Worm (Caenorhabditis elegans) whole organism, young adult: Measurements from ENCODE around the gene hap-1.

Experiments used
- B0035.1 ChIP-seq: sonication (generic microtip); optimal IDR thresholded peaks from 2 replicates; lab custom pipeline; 2016; ENCODE audit warnings: missing genetic modification characterization, mild to moderate bottlenecking, missing compliant biosample characterization, missing genotype, missing genetic modification reagents
- C17E4.6 ChIP-seq: fragments of 200-800 bp; sonication (Bioruptor generic); IDR thresholded peaks from 2 replicates; pipeline ENCODE4 v1.3.6; 2022; ENCODE audit warnings: missing genetic modification reagents, missing genetic modification characterization, missing compliant biosample characterization
- F23B12.7 ChIP-seq: sonication (generic microtip); optimal IDR thresholded peaks from 2 replicates; lab custom pipeline; 2017; ENCODE audit warnings: missing genetic modification characterization, mild to moderate bottlenecking, missing compliant biosample characterization, antibody characterized with exemption, moderate library complexity; ENCODE audit not compliant: insufficient read depth
- F39B2.1 ChIP-seq: fragments of 200-800 bp; sonication (Bioruptor generic); IDR thresholded peaks from 2 replicates; pipeline ENCODE4 v1.3.6; 2022; ENCODE audit warnings: missing genetic modification reagents, missing genetic modification characterization, missing compliant biosample characterization
- F49E8.2 ChIP-seq: sonication (generic microtip); optimal IDR thresholded peaks from 3 replicates; lab custom pipeline; 2017; ENCODE audit warnings: missing genetic modification characterization, mild to moderate bottlenecking, missing compliant biosample characterization, antibody characterized with exemption, moderate library complexity; ENCODE audit not compliant: insufficient read depth
- F57C9.4 ChIP-seq: sonication (generic microtip); optimal IDR thresholded peaks from 2 replicates; lab custom pipeline; 2017; ENCODE audit warnings: mild to moderate bottlenecking, missing genetic modification characterization, missing compliant biosample characterization
- Y67H2A.10 ChIP-seq: fragments of 200-800 bp; sonication (Bioruptor generic); conservative IDR thresholded peaks from 2 replicates; pipeline ENCODE4 v1.3.6; 2022; ENCODE audit warnings: missing genetic modification reagents, missing genetic modification characterization, missing compliant biosample characterization
- Y95B8A.8 ChIP-seq: fragments of 200-800 bp; sonication (Bioruptor generic); IDR thresholded peaks from 2 replicates; pipeline ENCODE4 v1.3.6; 2022; ENCODE audit warnings: missing genetic modification reagents, missing genetic modification characterization, missing compliant biosample characterization
- ZK185.1 ChIP-seq: sonication (generic microtip); optimal IDR thresholded peaks from 2 replicates; lab custom pipeline; 2016; ENCODE audit warnings: mild to moderate bottlenecking, missing genetic modification characterization, missing compliant biosample characterization; ENCODE audit not compliant: poor library complexity, severe bottlenecking
- aptf-2 ChIP-seq: fragments of 200-800 bp; sonication (Bioruptor generic); conservative IDR thresholded peaks from 2 replicates; pipeline ENCODE4 v1.3.6; 2022; ENCODE audit warnings: missing genetic modification reagents, missing genetic modification characterization, missing compliant biosample characterization
- aptf-3 ChIP-seq: fragments of 200-800 bp; sonication (Bioruptor generic); IDR thresholded peaks from 2 replicates; pipeline ENCODE4 v1.3.6; 2022; ENCODE audit warnings: missing genetic modification characterization, missing compliant biosample characterization
- atf-7 ChIP-seq: sonication (generic microtip); optimal IDR thresholded peaks from 2 replicates; lab custom pipeline; 2017; ENCODE audit warnings: mild to moderate bottlenecking, missing genetic modification characterization, missing compliant biosample characterization
- attf-3 ChIP-seq: fragments of 200-800 bp; sonication (Bioruptor generic); conservative IDR thresholded peaks from 2 replicates; pipeline ENCODE4 v1.3.6; 2022; ENCODE audit warnings: missing genetic modification reagents, missing genetic modification characterization, missing compliant biosample characterization
- bed-2 ChIP-seq: fragments of 200-800 bp; sonication (Bioruptor generic); IDR thresholded peaks from 2 replicates; pipeline ENCODE4 v1.3.6; 2022; ENCODE audit warnings: missing genetic modification reagents, missing genetic modification characterization, missing compliant biosample characterization
- ccch-3 ChIP-seq: fragments of 200-800 bp; sonication (Bioruptor generic); optimal IDR thresholded peaks from 2 replicates; lab custom pipeline; 2018; ENCODE audit warnings: mild to moderate bottlenecking, missing genetic modification characterization, missing compliant biosample characterization
- cebp-1 ChIP-seq, 2 experiments: fragments of 200-800 bp in 1 of 2; sonication (Bioruptor generic) in 1 of 2; sonication (generic microtip) in 1 of 2; IDR thresholded peaks in 1 of 2; optimal IDR thresholded peaks in 1 of 2; 2 replicates each; pipeline versions ENCODE4 v1.3.6 to Lab custom; 2017 to 2022; ENCODE audit warnings: missing compliant biosample characterization in 2 of 2, missing genetic modification characterization in 2 of 2, mild to moderate bottlenecking in 1 of 2, missing genetic modification reagents in 1 of 2, moderate library complexity in 1 of 2
- cebp-2 ChIP-seq: fragments of 200-800 bp; sonication (Bioruptor generic); IDR thresholded peaks from 2 replicates; pipeline ENCODE4 v1.3.6; 2022; ENCODE audit warnings: missing genetic modification characterization, missing compliant biosample characterization
- ceh-40 ChIP-seq: fragments of 200-800 bp; sonication (Bioruptor generic); IDR thresholded peaks from 2 replicates; pipeline ENCODE4 v1.3.6; 2022; ENCODE audit warnings: missing genetic modification characterization, missing compliant biosample characterization
- chd-7 ChIP-seq: sonication (generic microtip); optimal IDR thresholded peaks from 2 replicates; lab custom pipeline; 2016; ENCODE audit warnings: mild to moderate bottlenecking, missing genetic modification characterization, moderate library complexity, missing compliant biosample characterization
- dpff-1 ChIP-seq: sonication (generic microtip); optimal IDR thresholded peaks from 2 replicates; lab custom pipeline; 2017; ENCODE audit warnings: mild to moderate bottlenecking, missing genetic modification characterization, missing compliant biosample characterization
- efl-1 ChIP-seq: fragments of 150-350 bp; optimal IDR thresholded peaks from 2 replicates; lab custom pipeline; 2014; ENCODE audit warnings: missing biosample characterization, missing genetic modification reagents, missing genetic modification characterization
- egrh-3 ChIP-seq: fragments of 200-800 bp; sonication (Bioruptor generic); IDR thresholded peaks from 2 replicates; pipeline ENCODE4 v1.3.6; 2022; ENCODE audit warnings: missing genetic modification reagents, missing genetic modification characterization, missing compliant biosample characterization
- ekl-4 ChIP-seq: fragments of 200-800 bp; sonication (Bioruptor generic); IDR thresholded peaks from 2 replicates; pipeline ENCODE4 v1.3.6; 2022; ENCODE audit warnings: missing genetic modification reagents, missing genetic modification characterization, missing compliant biosample characterization
- fkh-3 ChIP-seq: sonication (generic microtip); optimal IDR thresholded peaks from 2 replicates; lab custom pipeline; 2016; ENCODE audit warnings: mild to moderate bottlenecking, missing genetic modification characterization, missing compliant biosample characterization
- gei-17 ChIP-seq: fragments of 200-800 bp; sonication (Bioruptor generic); optimal IDR thresholded peaks from 2 replicates; lab custom pipeline; 2018; ENCODE audit warnings: mild to moderate bottlenecking, missing genetic modification characterization, missing compliant biosample characterization
- him-1 ChIP-seq: sonication (generic microtip); optimal IDR thresholded peaks from 2 replicates; lab custom pipeline; 2016; ENCODE audit warnings: missing genotype, missing genetic modification reagents, missing genetic modification characterization, missing compliant biosample characterization
- hsf-1 ChIP-seq: fragments of 200-800 bp; sonication (Bioruptor generic); IDR thresholded peaks from 2 replicates; pipeline ENCODE4 v1.3.6; 2022; ENCODE audit warnings: missing genetic modification reagents, missing genetic modification characterization, missing compliant biosample characterization
- let-526 ChIP-seq: fragments of 200-800 bp; sonication (Bioruptor generic); IDR thresholded peaks from 2 replicates; pipeline ENCODE4 v1.3.6; 2022; ENCODE audit warnings: missing genetic modification reagents, missing genetic modification characterization, missing compliant biosample characterization
- lin-26 ChIP-seq: fragments of 200-800 bp; sonication (Bioruptor generic); IDR thresholded peaks from 2 replicates; pipeline ENCODE4 v1.3.6; 2022; ENCODE audit warnings: missing genetic modification reagents, missing genetic modification characterization, missing compliant biosample characterization
- lin-35 ChIP-seq, 3 experiments: fragments of 150-350 bp in 2 of 3; sonication (generic microtip) in 1 of 3; optimal IDR thresholded peaks; 2 replicates each; lab custom pipeline; 2014 to 2018; ENCODE audit warnings: missing biosample characterization in 3 of 3, missing genetic modification characterization in 3 of 3, missing genetic modification reagents in 3 of 3
- lin-54 ChIP-seq: fragments of 200-800 bp; sonication (Bioruptor generic); optimal IDR thresholded peaks from 2 replicates; lab custom pipeline; 2018; ENCODE audit warnings: mild to moderate bottlenecking, missing genetic modification characterization, missing compliant biosample characterization
- lir-1 ChIP-seq: fragments of 200-800 bp; sonication (Bioruptor generic); conservative IDR thresholded peaks from 2 replicates; pipeline ENCODE4 v1.3.6; 2022; ENCODE audit warnings: missing genetic modification reagents, missing genetic modification characterization, missing compliant biosample characterization
- madf-10 ChIP-seq: sonication (generic microtip); optimal IDR thresholded peaks from 2 replicates; lab custom pipeline; 2016; ENCODE audit warnings: mild to moderate bottlenecking, missing genetic modification characterization, missing compliant biosample characterization
- madf-8 ChIP-seq: fragments of 200-800 bp; sonication (Bioruptor generic); conservative IDR thresholded peaks from 2 replicates; pipeline ENCODE4 v1.3.6; 2022; ENCODE audit warnings: missing genetic modification reagents, missing genetic modification characterization, missing compliant biosample characterization
- nfya-2 ChIP-seq: fragments of 200-800 bp; sonication (Bioruptor generic); IDR thresholded peaks from 2 replicates; pipeline ENCODE4 v1.3.6; 2022; ENCODE audit warnings: missing genetic modification reagents, missing genetic modification characterization, missing compliant biosample characterization
- nhr-120 ChIP-seq: fragments of 200-800 bp; sonication (Bioruptor generic); IDR thresholded peaks from 2 replicates; pipeline ENCODE4 v1.3.6; 2022; ENCODE audit warnings: missing genetic modification characterization, missing compliant biosample characterization
- nhr-179 ChIP-seq: sonication (generic microtip); optimal IDR thresholded peaks from 2 replicates; lab custom pipeline; 2016; ENCODE audit warnings: mild to moderate bottlenecking, missing genetic modification characterization, missing compliant biosample characterization
- nhr-90 ChIP-seq: sonication (generic microtip); optimal IDR thresholded peaks from 2 replicates; lab custom pipeline; 2016; ENCODE audit warnings: missing genotype, mild to moderate bottlenecking, missing genetic modification characterization, missing compliant biosample characterization
- rec-8 ChIP-seq, 2 experiments: sonication (generic microtip); optimal IDR thresholded peaks; 2 replicates each; lab custom pipeline; 2016; ENCODE audit warnings: mild to moderate bottlenecking in 2 of 2, missing genetic modification characterization in 2 of 2, missing genetic modification reagents in 2 of 2, missing genotype in 2 of 2, missing biosample characterization in 1 of 2, missing compliant biosample characterization in 1 of 2, moderate library complexity in 1 of 2
- sdz-38 ChIP-seq: sonication (generic microtip); optimal IDR thresholded peaks from 2 replicates; lab custom pipeline; 2016; ENCODE audit warnings: missing genotype, missing genetic modification characterization, missing compliant biosample characterization
- snpc-1.1 ChIP-seq: sonication (generic microtip); optimal IDR thresholded peaks from 2 replicates; lab custom pipeline; 2017; ENCODE audit warnings: missing genetic modification characterization, mild to moderate bottlenecking, missing compliant biosample characterization, antibody characterized with exemption, moderate library complexity, missing genotype, missing genetic modification reagents; ENCODE audit not compliant: insufficient read depth
- sptf-2 ChIP-seq: fragments of 200-800 bp; sonication (Bioruptor generic); optimal IDR thresholded peaks from 2 replicates; lab custom pipeline; 2018; ENCODE audit warnings: mild to moderate bottlenecking, missing genetic modification characterization, missing compliant biosample characterization
- tlf-1 ChIP-seq: fragments of 200-800 bp; sonication (Bioruptor generic); optimal IDR thresholded peaks from 2 replicates; lab custom pipeline; 2018; ENCODE audit warnings: mild to moderate bottlenecking, missing genetic modification characterization, missing compliant biosample characterization
- ztf-18 ChIP-seq: sonication (generic microtip); optimal IDR thresholded peaks from 2 replicates; lab custom pipeline; 2016; ENCODE audit warnings: missing genotype, mild to moderate bottlenecking, missing genetic modification characterization, missing compliant biosample characterization
- ztf-22 ChIP-seq: fragments of 200-800 bp; sonication (Bioruptor generic); optimal IDR thresholded peaks from 2 replicates; lab custom pipeline; 2018; ENCODE audit warnings: mild to moderate bottlenecking, missing genetic modification characterization, moderate library complexity, missing compliant biosample characterization
- ztf-25 ChIP-seq: fragments of 200-800 bp; sonication (Bioruptor generic); IDR thresholded peaks from 2 replicates; pipeline ENCODE4 v1.3.6; 2022; ENCODE audit warnings: missing genetic modification reagents, missing genetic modification characterization, missing compliant biosample characterization
- ztf-28 ChIP-seq: fragments of 200-800 bp; sonication (Bioruptor generic); IDR thresholded peaks from 2 replicates; pipeline ENCODE4 v1.3.6; 2022; ENCODE audit warnings: missing genetic modification reagents, missing genetic modification characterization, missing compliant biosample characterization

The hap-1 gene

ce11 chrIII:5227831-5228467 is 35.8 kb upstream of the hap-1 start, which contains the start of the genes C34E10.12, C34E10.10 and atp-2 (continued):
- TF ChIP-seq snpc-1.1 (tag; lab: Kevin White, UChicago) (peak; percentile 48), cebp-2 (GFP tag; lab: Robert Waterston, UW) (no peak), nfya-2 (GFP tag; lab: Robert Waterston, UW) (no peak), madf-10 (tag; lab: Kevin White, UChicago) (peak; percentile 54), ZK185.1 (tag; lab: Kevin White, UChicago) (peak; percentile 68), aptf-2 (GFP tag; lab: Robert Waterston, UW) (no peak), efl-1 (GFP tag; lab: Kevin White, UChicago) (no peak), F57C9.4 (tag; lab: Kevin White, UChicago) (no peak), ztf-22 (GFP tag; lab: Kevin White, UChicago) (no peak), dpff-1 (no peak), him-1 (tag; lab: Kevin White, UChicago) (no peak), Y67H2A.10 (0 out of 2 replicates have a peak, but pooled peaks have one; percentile 39), tlf-1 (peak; percentile 13), fkh-3 (tag; lab: Kevin White, UChicago) (no peak), rec-8 (tag; optimal IDR thresholded peaks at IDR 0.05; lab: Kevin White, UChicago) (no peak), B0035.1 (tag; lab: Kevin White, UChicago) (no peak), ztf-18 (tag; lab: Kevin White, UChicago) (peak; percentile 12), F39B2.1 (GFP tag; lab: Robert Waterston, UW) (no peak), madf-8 (no peak), C17E4.6 (no peak), lin-26 (no peak), hsf-1 (GFP tag; lab: Robert Waterston, UW) (no peak), ztf-25 (GFP tag; lab: Robert Waterston, UW) (no peak), Y95B8A.8 (GFP tag; lab: Robert Waterston, UW) (no peak), bed-2 (GFP tag; lab: Robert Waterston, UW) (no peak), egrh-3 (GFP tag; lab: Robert Waterston, UW) (peak; percentile 50), cebp-1 (GFP tag; IDR thresholded peaks at IDR 0.05; lab: Robert Waterston, UW) (no peak), cebp-1 (tag; optimal IDR thresholded peaks at IDR 0.05; lab: Kevin White, UChicago) (peak; percentile 59), let-526 (no peak), nhr-179 (no peak), F49E8.2 (peak; percentile 72), sptf-2 (no peak), chd-7 (no peak), nhr-90 (tag; lab: Kevin White, UChicago) (no peak), atf-7 (tag; lab: Kevin White, UChicago) (no peak), nhr-120 (GFP tag; lab: Robert Waterston, UW) (no peak), sdz-38 (tag; lab: Kevin White, UChicago) (no peak), ceh-40 (no peak), lir-1 (GFP tag; lab: Robert Waterston, UW) (no peak), F23B12.7 (peak; percentile 87), ztf-28 (GFP tag; lab: Robert Waterston, UW) (no peak), aptf-3 (GFP tag; lab: Robert Waterston, UW) (no peak), attf-3 (GFP tag; lab: Robert Waterston, UW) (peak; percentile 57; the same call in 1 of the 2 replicates), lin-54 (GFP tag; lab: Kevin White, UChicago) (peak; percentile 71), lin-35 (GFP tag; optimal IDR thresholded peaks at IDR 0.05; lab: Kevin White, UChicago) (peak in 1 of 3 experiments; percentile 76), gei-17 (GFP tag; lab: Kevin White, UChicago) (no peak), ekl-4 (peak; percentile 59), ccch-3 (GFP tag; lab: Kevin White, UChicago) (no peak)
